Worm (Caenorhabditis elegans) whole organism, L1 larva: Measurements from ENCODE around the gene T20G5.8.

ENCODE experiments used
- ama-1 ChIP-seq: fragments of 150-350 bp; optimal IDR thresholded peaks from 2 replicates; lab custom pipeline; 2014
- egl-27 ChIP-seq, 2 experiments: fragments of 150-350 bp in 1 of 2; sonication (generic microtip); optimal IDR thresholded peaks; 3 replicates each; lab custom pipeline; 2017 to 2018; ENCODE audit warnings: missing biosample characterization in 2 of 2, missing genetic modification characterization in 2 of 2, missing genetic modification reagents in 2 of 2
- mep-1 ChIP-seq: fragments of 150-350 bp; optimal IDR thresholded peaks from 2 replicates; lab custom pipeline; 2014; ENCODE audit warnings: missing biosample characterization, missing genetic modification characterization
- nhr-237 ChIP-seq: fragments of 150-350 bp; optimal IDR thresholded peaks from 2 replicates; lab custom pipeline; 2014; ENCODE audit warnings: missing biosample characterization, missing genetic modification characterization
- pax-3 ChIP-seq: fragments of 200-800 bp; sonication (Bioruptor generic); optimal IDR thresholded peaks from 2 replicates; lab custom pipeline; 2018; ENCODE audit warnings: mild to moderate bottlenecking, missing genetic modification characterization, moderate library complexity, missing compliant biosample characterization
- pqm-1 ChIP-seq: sonication (generic microtip); optimal IDR thresholded peaks from 3 replicates; lab custom pipeline; 2017; ENCODE audit warnings: missing biosample characterization, missing genetic modification characterization
- unc-30 ChIP-seq: sonication (generic microtip); optimal IDR thresholded peaks from 2 replicates; lab custom pipeline; 2017; ENCODE audit warnings: missing biosample characterization, missing genetic modification characterization
- unc-62 ChIP-seq: fragments of 150-350 bp; optimal IDR thresholded peaks from 2 replicates; lab custom pipeline; 2014; ENCODE audit warnings: missing biosample characterization, missing genetic modification reagents, missing genetic modification characterization
- xbp-1 ChIP-seq: sonication (generic microtip); optimal IDR thresholded peaks from 2 replicates; lab custom pipeline; 2016; ENCODE audit warnings: missing genetic modification characterization, missing compliant biosample characterization
- ztf-11 ChIP-seq, 2 experiments: sonication (generic microtip); optimal IDR thresholded peaks; 2 replicates each; lab custom pipeline; 2016 to 2017; ENCODE audit warnings: missing genetic modification characterization in 2 of 2, missing biosample characterization in 1 of 2, missing compliant biosample characterization in 1 of 2
- ztf-4 ChIP-seq: fragments of 150-350 bp; optimal IDR thresholded peaks from 2 replicates; lab custom pipeline; 2014; ENCODE audit warnings: missing biosample characterization, missing genetic modification characterization

DNA sequence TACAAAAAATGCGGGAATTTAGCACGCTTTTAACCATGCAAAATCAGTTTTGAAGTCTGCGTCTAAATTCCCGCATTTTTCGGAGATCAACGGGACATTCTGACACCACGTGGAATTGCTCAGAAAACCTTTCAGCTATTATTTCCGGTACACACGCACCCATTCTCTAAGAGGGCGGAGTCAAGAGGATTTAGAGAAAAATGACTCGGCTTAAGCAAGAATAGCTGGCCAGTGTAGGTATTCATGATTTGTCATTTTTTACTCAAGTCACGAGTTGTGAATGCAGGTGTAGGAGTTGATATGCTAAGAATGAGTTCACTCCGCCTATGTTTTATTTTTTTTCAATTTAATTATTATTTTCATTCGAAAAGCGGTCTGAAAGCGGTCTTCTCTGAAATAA, 48.4 kb upstream of the T20G5.8 start:
- no peak for TF ChIP-seq ztf-11 (tag; optimal IDR thresholded peaks at IDR 0.05; lab: Kevin White, UChicago)
- TF ChIP-seq ztf-4 (tag; lab: Kevin White, UChicago): no peak
- TF ChIP-seq unc-62 (GFP tag; lab: Kevin White, UChicago): no peak
- TF ChIP-seq pqm-1: no peak
- no peak for TF ChIP-seq mep-1
- TF ChIP-seq pax-3 (tag; lab: Kevin White, UChicago): peak; percentile 40
- no peak for TF ChIP-seq nhr-237 (tag; lab: Kevin White, UChicago)
- TF ChIP-seq ama-1 (lab: Kevin White, UChicago): no peak
- TF ChIP-seq unc-30: no peak
- no peak for TF ChIP-seq xbp-1 (tag; lab: Kevin White, UChicago)
- TF ChIP-seq egl-27 (tag; optimal IDR thresholded peaks at IDR 0.05; lab: Kevin White, UChicago): no peak
